Fruit fly (Drosophila melanogaster) Kc167 (cell line): ENCODE data around the gene CG43915.

ENCODE experiments used
- h ChIP-seq: fragments of >200 bp; optimal IDR thresholded peaks from 3 replicates; lab custom pipeline; 2018; ENCODE audit warnings: missing external identifiers
- insv ChIP-seq: fragments of >200 bp; optimal IDR thresholded peaks from 3 replicates; lab custom pipeline; 2018; ENCODE audit warnings: missing external identifiers
- psq ChIP-seq: fragments of >200 bp; optimal IDR thresholded peaks from 2 replicates; lab custom pipeline; 2017; ENCODE audit warnings: missing external identifiers
- ttk ChIP-seq: sonication (Bioruptor generic); optimal IDR thresholded peaks from 2 replicates; lab custom pipeline; 2017; ENCODE audit warnings: missing external identifiers

- TF ChIP-seq insv (lab: Kevin White, UChicago) (no peak), ttk (lab: Kevin White, UChicago) (no peak), h (lab: Kevin White, UChicago) (no peak), psq (lab: Kevin White, UChicago) (no peak)
These were observed 25.3 kb upstream of the CG43915 start, which contains the start of gene CG10853 for dm6 chr3L:3947301-3947941.
